Fruit fly (Drosophila melanogaster) S2 (cell line): ENCODE data around the gene Lrr47.

Experiments used
- CG8478 ChIP-seq: fragments of >200 bp; optimal IDR thresholded peaks from 2 replicates; lab custom pipeline; 2018
- CTCF ChIP-seq, 2 experiments: fragments of >200 bp; optimal IDR thresholded peaks; 2 replicates each; lab custom pipeline; 2018

DNA sequence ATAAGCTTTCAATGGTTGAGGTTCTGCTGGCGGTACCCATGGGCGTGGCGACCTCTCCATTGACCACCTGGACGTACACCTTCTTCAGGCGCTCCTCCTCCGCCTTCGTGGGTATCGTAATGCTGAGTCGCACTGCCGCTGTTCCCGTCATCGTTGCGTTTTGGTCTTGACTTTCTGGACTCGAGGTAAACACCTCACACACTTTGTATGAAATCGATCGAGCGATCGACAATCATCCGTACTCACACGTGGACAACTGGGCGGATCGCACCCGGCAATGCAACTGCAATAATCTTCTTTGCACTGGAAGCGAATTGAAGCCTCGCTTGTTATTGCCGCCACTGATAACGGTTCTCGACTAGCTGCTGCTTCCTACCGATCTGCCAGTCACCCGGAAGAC is 7.0 kb upstream of the Lrr47 start, which contains the start of gene CG7384:
- no peak for TF ChIP-seq CG8478
- no peak for TF ChIP-seq CTCF (optimal IDR thresholded peaks at IDR 0.05; lab: Kevin White, UChicago)
